Fruit fly (Drosophila melanogaster): ENCODE measurements around the gene CG34241.

Gene CG34241

DNA sequence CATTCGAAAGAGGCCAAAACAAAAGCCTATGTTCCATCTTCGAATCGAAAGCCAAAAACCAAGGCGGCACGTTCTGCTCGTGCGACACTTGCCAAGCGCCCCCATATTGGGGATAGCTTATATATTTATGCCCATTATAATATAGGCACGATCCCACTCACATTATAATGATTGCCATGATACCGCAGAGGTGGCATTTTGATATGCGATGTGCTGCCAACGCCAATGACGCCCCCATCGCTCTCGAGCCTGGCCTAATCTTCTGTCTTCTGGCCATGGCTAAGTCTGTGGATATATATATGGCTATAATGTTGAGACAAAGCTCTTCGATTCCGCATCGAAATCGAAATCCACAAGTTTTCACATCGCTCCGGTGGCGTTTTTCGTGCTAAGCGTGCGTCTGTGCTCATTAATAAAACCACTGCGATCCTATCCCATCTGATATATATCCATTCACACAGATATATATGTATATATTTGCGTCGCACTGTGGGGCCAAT is 34.9 kb upstream of the CG34241 start:
- no peak for TF ChIP-seq noc (tag; optimal IDR thresholded peaks at IDR 0.05)

DNA sequence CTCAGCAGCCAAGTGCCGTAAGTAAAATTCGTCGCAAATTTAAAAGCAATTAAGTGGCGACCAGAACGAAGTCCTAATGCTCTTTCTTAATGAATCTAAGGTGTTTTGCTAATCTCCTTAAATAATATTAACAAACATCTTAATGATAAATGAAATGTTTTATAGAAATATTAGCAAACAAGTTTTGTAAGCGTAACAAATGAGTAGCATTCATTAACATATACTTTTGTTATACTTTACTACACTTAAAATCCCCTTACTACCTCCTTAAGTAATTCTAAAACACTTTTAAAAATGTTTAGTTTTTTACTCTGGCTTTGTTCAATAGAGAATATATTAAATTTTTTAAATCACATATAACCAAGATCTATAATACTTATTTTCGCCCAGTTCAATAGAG is 31.8 kb upstream of the CG34241 start:
- TF ChIP-seq noc (tag; optimal IDR thresholded peaks at IDR 0.05), result no peak

DNA sequence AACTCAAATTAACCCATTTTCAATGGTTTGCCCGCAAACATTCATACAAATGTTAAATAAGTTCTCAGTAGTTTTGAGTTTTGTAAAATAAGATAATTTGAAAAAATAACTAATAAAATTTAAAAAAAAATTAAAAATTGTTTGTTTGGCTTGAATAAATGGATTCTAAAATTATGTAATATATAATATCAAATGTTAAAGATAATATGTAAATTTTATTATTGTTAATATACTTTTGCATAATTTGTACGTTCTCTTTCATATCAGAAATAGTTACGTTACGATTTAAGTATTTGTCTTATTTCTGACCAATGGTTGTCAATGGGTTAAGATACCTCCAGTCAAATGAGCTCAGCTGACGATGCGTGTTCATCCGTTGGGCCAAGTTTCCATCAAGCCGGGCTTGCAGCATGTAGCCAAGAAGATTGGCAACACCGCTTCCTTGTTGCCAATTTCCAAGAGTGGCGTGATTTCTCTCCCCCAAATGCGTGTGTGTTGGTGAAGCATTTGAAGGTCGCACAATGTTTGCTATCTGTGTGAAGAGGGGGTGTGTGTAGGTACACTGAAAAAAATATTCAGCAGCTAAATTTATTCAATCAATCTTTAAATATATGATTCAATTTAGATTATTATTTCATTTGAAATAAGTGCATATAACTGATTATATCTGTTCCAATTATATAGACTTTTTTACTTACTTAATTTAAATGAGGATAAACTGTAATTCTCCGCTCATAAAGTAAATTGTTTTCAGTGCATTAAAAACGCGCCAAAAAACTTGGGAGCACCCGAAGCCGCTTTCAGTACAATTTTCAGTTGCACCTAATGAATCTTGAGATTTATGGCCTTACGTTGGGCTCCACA is 30.7 kb upstream of the CG34241 start:
- no peak for TF ChIP-seq noc (tag; optimal IDR thresholded peaks at IDR 0.05)

DNA sequence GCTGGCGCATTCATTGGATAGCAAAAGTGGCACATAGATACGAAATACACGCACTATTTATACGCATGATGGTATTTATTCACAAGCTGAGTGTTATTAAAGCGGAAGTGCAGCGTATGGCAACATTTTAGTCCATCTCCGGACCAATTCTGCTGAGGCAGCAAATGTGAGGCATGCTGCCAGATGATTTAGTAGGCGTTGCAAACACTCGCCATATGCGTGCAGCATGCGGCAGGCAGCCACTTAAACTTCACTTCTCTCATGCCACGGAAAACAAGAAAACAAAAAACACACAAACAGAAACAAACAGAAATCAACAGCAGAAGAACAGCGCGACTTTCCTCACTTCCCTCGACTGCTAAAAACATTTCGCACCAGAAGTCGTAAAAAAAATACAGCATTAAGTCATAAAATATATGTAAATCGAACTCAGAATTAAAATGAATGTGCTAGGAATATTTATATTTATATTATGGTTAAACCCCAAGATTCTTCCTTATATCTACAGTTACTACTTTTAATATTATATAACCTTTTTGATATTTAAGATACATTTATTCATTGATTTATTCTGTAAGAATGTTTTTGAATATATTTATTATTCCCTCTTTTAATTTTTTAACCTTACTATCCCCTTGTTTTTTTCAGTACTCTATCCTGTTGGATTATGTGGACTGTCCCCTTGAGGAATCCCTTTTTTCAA is 28.3 kb upstream of the CG34241 start:
- no peak for TF ChIP-seq noc (tag; optimal IDR thresholded peaks at IDR 0.05)

DNA sequence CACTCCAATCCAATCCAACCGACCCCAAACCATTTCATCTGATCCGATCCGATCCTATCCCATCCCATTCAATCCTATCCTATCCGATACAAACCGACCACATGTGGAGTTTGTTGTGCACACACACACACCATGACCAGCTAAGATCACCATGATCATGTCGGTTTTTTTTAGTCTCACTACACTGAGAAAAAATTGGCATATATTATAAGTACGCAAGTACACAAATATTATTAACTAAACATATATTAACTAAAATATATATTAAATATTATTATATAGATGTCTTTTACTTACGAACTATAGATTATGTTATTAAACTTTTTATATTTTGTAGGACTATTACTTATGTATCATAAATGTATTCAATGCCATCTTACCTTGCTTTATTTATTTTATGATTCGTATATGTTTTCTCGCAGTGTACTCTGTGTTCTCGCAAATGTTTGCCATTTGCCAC is 25.8 kb upstream of the CG34241 start:
- TF ChIP-seq noc (tag; optimal IDR thresholded peaks at IDR 0.05), result peak; percentile 29

DNA sequence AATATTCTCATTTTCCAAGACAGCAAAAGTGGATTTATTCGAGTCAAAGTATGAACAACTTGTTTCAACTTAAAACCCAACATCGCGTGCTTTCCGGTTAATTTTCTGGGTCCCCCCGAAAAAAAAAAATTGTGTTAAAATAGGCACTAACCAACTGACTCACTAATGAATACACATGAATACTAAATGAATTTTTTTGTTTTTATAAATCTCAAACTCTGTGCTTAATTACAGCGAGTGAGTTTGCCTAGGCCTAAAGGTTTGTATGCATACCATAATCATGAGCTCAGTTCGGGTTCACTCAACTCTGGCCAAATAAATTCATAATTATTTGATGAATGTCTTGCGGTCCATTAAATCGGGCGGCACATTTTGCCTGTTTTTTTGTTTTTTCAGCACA is 20.4 kb upstream of the CG34241 start:
- TF ChIP-seq noc (tag; optimal IDR thresholded peaks at IDR 0.05), result no peak

DNA sequence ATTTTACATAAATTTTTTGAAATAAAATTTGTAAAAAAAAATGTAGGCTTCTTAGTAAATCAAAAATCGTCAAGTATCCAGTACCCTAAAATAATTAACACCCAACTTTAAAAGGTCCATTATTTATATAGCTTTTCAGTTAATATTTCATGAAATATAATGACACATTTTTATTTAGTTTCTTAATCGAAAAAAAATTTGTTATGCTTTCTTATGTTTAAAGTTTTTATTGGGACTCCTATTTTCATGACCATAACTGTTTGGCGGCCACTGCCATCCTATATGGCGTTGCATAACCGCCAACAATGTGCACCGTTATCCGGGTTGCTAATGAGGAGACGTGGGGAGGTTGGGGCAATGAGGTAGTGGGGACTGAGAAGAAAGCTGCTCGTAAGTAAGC is 19.3 kb upstream of the CG34241 start:
- TF ChIP-seq noc (tag; optimal IDR thresholded peaks at IDR 0.05), result no peak

DNA sequence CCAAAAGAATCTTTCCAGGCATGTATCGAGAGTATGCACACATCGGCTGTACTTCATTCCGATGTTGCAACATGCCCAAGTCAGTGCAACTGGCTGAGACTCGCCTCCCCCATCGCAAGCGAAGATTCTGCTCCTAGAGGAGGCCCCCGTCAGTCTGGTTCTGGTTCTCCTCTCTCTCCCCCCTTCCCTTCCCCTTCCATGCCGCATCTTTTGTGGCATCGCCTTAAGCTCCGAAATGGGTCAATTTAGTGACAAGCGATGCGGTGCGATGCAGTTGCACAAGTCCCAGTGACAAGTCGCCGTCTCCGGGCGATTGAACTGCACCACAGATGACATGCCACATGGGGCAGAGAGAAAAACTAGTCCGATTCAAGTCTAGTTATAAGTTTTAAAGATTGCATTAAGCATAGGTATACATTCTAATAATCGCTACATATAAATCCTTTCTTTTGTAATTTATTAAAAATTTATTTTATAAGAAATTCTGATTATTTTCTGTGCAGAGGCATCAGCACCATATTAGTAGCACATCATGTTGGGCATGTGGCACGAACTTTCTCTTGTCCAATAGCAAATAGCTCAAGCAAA is 18.6 kb upstream of the CG34241 start:
- TF ChIP-seq noc (tag; optimal IDR thresholded peaks at IDR 0.05), result no peak

DNA sequence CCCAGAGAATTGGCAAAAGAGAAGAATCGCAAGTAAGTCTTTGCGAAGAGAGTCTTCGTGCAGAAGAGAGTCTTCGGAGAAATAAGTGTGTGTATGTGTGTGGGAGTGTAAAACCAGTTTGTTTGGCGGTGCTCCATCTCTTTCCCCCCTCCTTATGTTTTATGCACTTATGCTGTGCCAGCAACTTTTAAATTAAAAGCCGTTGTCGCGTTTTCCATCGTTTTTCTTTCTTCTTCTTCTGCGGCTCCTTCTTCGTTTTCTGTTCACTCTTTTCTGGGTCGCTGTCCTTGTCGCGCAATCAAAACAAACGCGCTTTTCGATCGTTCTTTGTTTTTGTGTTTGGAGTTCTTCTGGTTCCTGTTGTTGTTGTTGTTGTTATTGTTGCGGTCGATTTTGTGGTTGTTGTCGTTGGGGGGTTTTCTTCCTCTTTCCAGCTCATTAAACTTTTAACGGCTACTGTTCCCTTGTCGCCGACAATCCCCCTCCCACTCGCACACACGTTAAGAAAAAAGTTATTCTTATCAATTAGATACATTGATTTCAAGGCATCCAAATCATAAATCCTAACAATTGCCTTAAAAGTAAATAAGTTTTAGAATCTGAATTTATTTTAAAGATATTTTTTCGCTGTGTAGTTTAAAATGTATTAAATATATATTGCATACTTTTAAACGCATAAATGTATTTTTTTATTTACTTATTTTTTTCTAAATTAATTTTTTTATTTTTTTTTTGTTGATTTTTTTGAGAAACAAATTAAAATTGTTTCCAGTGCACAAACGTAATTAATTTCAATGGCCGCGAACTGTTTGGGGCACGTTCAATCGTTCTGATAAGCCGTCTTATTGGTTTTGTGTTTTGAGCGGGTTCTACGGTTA is 16.5 kb upstream of the CG34241 start:
- TF ChIP-seq noc (tag; optimal IDR thresholded peaks at IDR 0.05), result no peak

DNA sequence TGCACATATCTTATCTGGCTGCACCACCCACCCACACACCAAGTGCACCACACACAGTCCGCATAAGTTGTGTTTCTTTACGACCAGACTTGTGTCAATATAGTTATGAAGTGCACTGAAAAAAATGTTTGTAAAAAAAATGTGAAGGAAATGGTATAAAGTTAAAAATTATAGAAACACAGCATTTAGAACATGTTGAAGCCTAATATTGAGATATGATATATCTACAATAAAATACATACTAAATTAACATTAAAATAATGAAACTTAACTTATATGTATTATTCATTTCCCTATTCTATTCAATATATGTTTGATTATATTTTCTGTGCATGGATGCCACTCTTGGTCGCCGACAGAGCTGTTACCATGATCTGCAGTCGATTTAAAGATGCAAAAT is 14.8 kb upstream of the CG34241 start:
- TF ChIP-seq noc (tag; optimal IDR thresholded peaks at IDR 0.05), result no peak

DNA sequence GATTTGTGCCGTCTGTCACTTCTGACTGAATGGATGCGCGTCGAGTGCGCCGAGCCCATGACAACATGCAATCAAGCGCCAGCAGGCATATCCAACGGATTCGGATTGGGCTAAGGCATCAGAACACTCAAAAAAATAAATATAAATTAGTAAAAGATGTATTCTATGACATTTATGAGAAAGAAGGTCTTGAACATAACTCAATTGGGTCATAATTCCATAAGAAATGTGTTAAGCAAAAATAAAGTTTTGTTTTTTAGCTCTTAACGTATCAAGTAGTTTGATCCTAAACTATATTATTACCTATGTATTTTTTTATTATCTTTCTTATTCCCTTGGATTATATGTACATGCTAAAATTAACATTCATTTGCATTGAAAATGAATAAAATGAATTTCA is 14.2 kb upstream of the CG34241 start:
- no peak for TF ChIP-seq noc (tag; optimal IDR thresholded peaks at IDR 0.05)

DNA sequence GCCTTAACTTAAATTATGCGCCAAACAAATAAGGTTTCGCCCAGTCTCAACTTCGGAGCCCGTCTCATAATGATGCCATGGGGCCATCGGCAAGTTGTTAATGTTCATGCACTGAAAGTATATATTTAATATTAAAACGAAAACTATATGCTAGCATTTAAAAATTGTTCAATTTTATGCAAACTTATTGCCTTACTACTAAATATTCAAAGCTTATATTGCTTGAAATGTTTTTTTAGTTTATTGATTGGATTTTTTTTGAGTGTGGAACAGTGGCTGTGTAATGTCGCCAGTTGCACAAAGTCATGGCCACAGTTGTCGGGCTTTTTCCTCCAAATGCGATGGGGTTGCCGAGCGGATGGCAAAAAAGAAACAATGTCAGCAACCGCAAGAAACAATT is 13.6 kb upstream of the CG34241 start:
- no peak for TF ChIP-seq noc (tag; optimal IDR thresholded peaks at IDR 0.05)

DNA sequence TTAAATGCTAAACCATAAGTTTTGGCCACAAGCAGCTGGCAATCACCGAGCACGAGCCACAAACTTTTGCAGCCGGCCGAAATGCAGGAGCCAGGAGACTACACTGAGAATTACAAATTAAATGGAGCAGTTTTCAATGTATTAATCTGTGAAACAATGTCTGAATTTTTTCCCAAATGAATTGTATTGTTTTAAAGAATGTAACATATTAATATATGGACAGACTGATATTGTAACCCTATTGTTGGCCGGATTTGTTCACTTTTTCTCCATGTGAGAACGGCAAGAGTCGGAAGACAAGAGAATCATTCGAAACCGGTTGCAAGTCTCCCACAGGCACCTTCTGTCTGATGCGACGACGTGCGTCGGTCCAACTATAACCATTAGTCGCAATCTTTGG is 12.7 kb upstream of the CG34241 start:
- TF ChIP-seq noc (tag; optimal IDR thresholded peaks at IDR 0.05), result no peak

DNA sequence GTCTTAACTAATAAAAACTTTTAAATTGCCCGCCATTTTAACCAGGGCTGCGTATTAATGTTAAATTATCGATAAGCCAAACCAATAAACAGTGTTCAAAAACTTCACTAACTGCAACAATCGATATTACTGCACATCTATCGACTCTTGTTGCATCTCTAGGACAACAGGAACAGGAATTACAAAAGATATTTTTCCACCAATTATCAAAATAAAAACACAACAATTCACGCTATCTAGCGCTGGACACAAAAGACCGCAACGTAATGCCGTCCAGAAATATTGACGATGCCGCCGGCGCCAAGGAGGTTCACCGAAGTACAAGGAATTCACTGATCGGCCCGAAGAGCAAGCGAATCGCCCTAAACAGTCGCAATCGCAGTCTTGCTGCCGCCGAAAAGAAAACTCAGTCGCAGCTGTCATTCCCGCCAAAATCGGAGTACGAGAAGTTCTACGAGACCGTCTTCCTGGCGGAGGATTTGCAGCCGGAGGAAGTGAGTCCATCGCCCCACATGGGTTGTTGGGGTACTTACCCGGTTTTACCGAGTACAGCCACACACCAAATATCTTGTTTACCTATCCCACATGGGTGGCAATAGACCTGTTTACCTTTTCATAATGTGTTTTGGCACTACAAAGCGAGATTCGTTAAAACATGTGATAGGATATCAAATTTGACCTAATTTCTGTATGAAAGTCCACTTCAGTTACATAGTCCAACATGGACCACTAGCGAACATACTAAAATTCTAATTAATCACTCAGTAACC is 11.6 kb upstream of the CG34241 start, which contains the start of gene vers:
Gene vers (plus strand): TSS at position 136 of the 770 bp plus-strand sequence.
- TF ChIP-seq noc (tag; optimal IDR thresholded peaks at IDR 0.05), result no peak

DNA sequence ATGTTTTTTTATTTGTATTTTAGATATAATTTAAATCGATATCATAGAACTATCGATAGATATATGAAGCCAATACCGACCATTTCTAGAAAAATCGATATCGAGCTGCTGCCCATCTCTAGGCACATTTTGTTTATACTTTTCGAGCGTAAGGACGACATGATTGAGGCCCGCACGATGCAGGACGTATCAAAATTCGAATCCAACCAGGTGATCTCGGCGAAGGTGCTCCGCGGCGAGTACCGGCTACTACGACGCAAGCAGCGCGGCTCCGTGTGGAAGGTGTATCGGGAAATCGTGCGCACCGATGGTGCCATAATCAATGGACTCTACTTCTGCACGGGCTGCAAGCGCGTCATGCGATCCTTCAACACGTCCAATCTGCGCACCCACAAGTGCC is 9.6 kb upstream of the CG34241 start, which contains the start of gene ssp:
Gene ssp (plus strand): TSS at position 102 of the 400 bp plus-strand sequence.
- no peak for TF ChIP-seq noc (tag; optimal IDR thresholded peaks at IDR 0.05)
